Worm (Caenorhabditis elegans) whole organism, late embryonic: ENCODE measurements around the gene Y5H2B.3.

Source experiments
- ama-1 ChIP-seq: fragments of 150-350 bp; optimal IDR thresholded peaks from 2 replicates; lab custom pipeline; 2014
- ceh-31 ChIP-seq: sonication (generic microtip); optimal IDR thresholded peaks from 2 replicates; lab custom pipeline; 2016; ENCODE audit warnings: missing genetic modification characterization, missing compliant biosample characterization
- fkh-10 ChIP-seq: fragments of 150-350 bp; optimal IDR thresholded peaks from 2 replicates; lab custom pipeline; 2014; ENCODE audit warnings: missing biosample characterization, missing genetic modification reagents, missing genetic modification characterization
- lin-11 ChIP-seq: fragments of 200-800 bp; sonication (Bioruptor generic); optimal IDR thresholded peaks from 2 replicates; lab custom pipeline; 2018; ENCODE audit warnings: mild to moderate bottlenecking, missing genetic modification characterization, missing compliant biosample characterization
- nfya-1 ChIP-seq: sonication (generic microtip); optimal IDR thresholded peaks from 2 replicates; lab custom pipeline; 2017; ENCODE audit warnings: missing genetic modification characterization, mild to moderate bottlenecking, missing compliant biosample characterization, antibody characterized with exemption, moderate library complexity
- nhr-11 ChIP-seq: fragments of 150-350 bp; optimal IDR thresholded peaks from 2 replicates; lab custom pipeline; 2014; ENCODE audit warnings: missing biosample characterization, missing genetic modification characterization
- nhr-232 ChIP-seq: sonication (generic microtip); optimal IDR thresholded peaks from 2 replicates; lab custom pipeline; 2016; ENCODE audit warnings: missing genetic modification characterization, missing compliant biosample characterization
- pag-3 ChIP-seq: sonication (generic microtip); optimal IDR thresholded peaks from 2 replicates; lab custom pipeline; 2016; ENCODE audit warnings: missing compliant biosample characterization, missing genetic modification characterization, borderline replicate concordance
- sdc-2 ChIP-seq: sonication (generic microtip); optimal IDR thresholded peaks from 2 replicates; lab custom pipeline; 2016; ENCODE audit warnings: missing genotype, missing genetic modification characterization, missing compliant biosample characterization
- tbx-2 ChIP-seq: sonication (generic microtip); optimal IDR thresholded peaks from 2 replicates; lab custom pipeline; 2016; ENCODE audit warnings: missing genetic modification characterization, missing compliant biosample characterization
- tbx-7 ChIP-seq: sonication (generic microtip); optimal IDR thresholded peaks from 2 replicates; lab custom pipeline; 2016; ENCODE audit warnings: missing genotype, missing genetic modification characterization, missing compliant biosample characterization
- unc-55 ChIP-seq: sonication (generic microtip); optimal IDR thresholded peaks from 2 replicates; lab custom pipeline; 2017; ENCODE audit warnings: missing biosample characterization, missing genetic modification reagents, missing genetic modification characterization
- unc-86 ChIP-seq: sonication (generic microtip); optimal IDR thresholded peaks from 2 replicates; lab custom pipeline; 2016; ENCODE audit warnings: missing genetic modification characterization, missing compliant biosample characterization

ce11 chrV:2156830-2157229 lies 31.3 kb upstream of the Y5H2B.3 start, which contains the start of gene srbc-22:
- TF ChIP-seq nhr-11 (no peak), unc-86 (no peak), unc-55 (GFP tag; lab: Kevin White, UChicago) (no peak), nfya-1 (tag; lab: Kevin White, UChicago) (no peak), tbx-7 (tag; lab: Kevin White, UChicago) (no peak), sdc-2 (tag; lab: Kevin White, UChicago) (no peak), ceh-31 (tag; lab: Kevin White, UChicago) (no peak), nhr-232 (no peak), fkh-10 (GFP tag; lab: Kevin White, UChicago) (no peak), tbx-2 (tag; lab: Kevin White, UChicago) (no peak), ama-1 (lab: Kevin White, UChicago) (no peak), pag-3 (tag; lab: Kevin White, UChicago) (no peak), lin-11 (tag; lab: Kevin White, UChicago) (no peak)
